Fruit fly (Drosophila melanogaster) whole organism, embryonic: ENCODE results near the gene CG17996.

Experiments
- Adf1 ChIP-seq: fragments of 200-800 bp; sonication (Bioruptor generic); IDR thresholded peaks from 2 replicates; pipeline ENCODE4 v1.3.6; 2022; ENCODE audit warnings: missing biosample characterization, missing genetic modification characterization
- Asciz ChIP-seq: fragments of 200-800 bp; sonication (Bioruptor generic); optimal IDR thresholded peaks from 2 replicates; lab custom pipeline; 2017; ENCODE audit warnings: missing biosample characterization, mild to moderate bottlenecking, missing genetic modification characterization, missing genetic modification reagents
- CG12769 ChIP-seq: fragments of 200-800 bp; sonication (Bioruptor generic); optimal IDR thresholded peaks from 2 replicates; lab custom pipeline; 2019; ENCODE audit warnings: missing biosample characterization, mild to moderate bottlenecking, missing genetic modification characterization, moderate library complexity
- CG13287 ChIP-seq: fragments of 200-800 bp; sonication (Bioruptor generic); IDR thresholded peaks from 2 replicates; pipeline ENCODE4 v1.3.6; 2022; ENCODE audit warnings: missing biosample characterization, missing genetic modification characterization; ENCODE audit not compliant: partially characterized antibody
- CG15601 ChIP-seq: fragments of 200-800 bp; sonication (Bioruptor generic); optimal IDR thresholded peaks from 3 replicates; lab custom pipeline; 2019; ENCODE audit warnings: missing biosample characterization, mild to moderate bottlenecking, missing genetic modification characterization, moderate library complexity
- CG16863 ChIP-seq: fragments of 200-800 bp; sonication (Bioruptor generic); optimal IDR thresholded peaks from 3 replicates; lab custom pipeline; 2016; ENCODE audit warnings: missing biosample characterization, missing genetic modification characterization
- CG17829 ChIP-seq: fragments of 200-800 bp; optimal IDR thresholded peaks from 2 replicates; lab custom pipeline; 2019; ENCODE audit warnings: missing biosample characterization, mild to moderate bottlenecking, missing genetic modification characterization, moderate library complexity
- CG2116 ChIP-seq: fragments of 200-800 bp; sonication (Bioruptor generic); optimal IDR thresholded peaks from 3 replicates; lab custom pipeline; 2018; ENCODE audit warnings: missing biosample characterization, mild to moderate bottlenecking, missing genetic modification characterization
- CG3847 ChIP-seq: fragments of 200-800 bp; sonication (Bioruptor generic); IDR thresholded peaks from 2 replicates; pipeline ENCODE4 v1.3.6; 2022; ENCODE audit warnings: missing biosample characterization, missing genetic modification characterization
- CG4282 ChIP-seq: fragments of 200-800 bp; sonication (Bioruptor generic); optimal IDR thresholded peaks from 2 replicates; lab custom pipeline; 2016; ENCODE audit warnings: missing biosample characterization, missing genetic modification characterization
- CG5180 ChIP-seq: fragments of 200-800 bp; sonication (Bioruptor generic); optimal IDR thresholded peaks from 3 replicates; lab custom pipeline; 2017; ENCODE audit warnings: missing biosample characterization, missing genetic modification characterization, mild to moderate bottlenecking, moderate library complexity, missing genetic modification reagents
- CG6175 ChIP-seq: fragments of 200-800 bp; sonication (Bioruptor generic); IDR thresholded peaks from 3 replicates; pipeline ENCODE4 v1.3.6; 2022; ENCODE audit warnings: missing biosample characterization, missing genetic modification characterization
- CG7556 ChIP-seq: fragments of 200-800 bp; sonication (Bioruptor generic); optimal IDR thresholded peaks from 2 replicates; lab custom pipeline; 2017; ENCODE audit warnings: missing biosample characterization, mild to moderate bottlenecking, missing genetic modification characterization
- CG7786 ChIP-seq: fragments of 200-800 bp; sonication (Bioruptor generic); optimal IDR thresholded peaks from 2 replicates; lab custom pipeline; 2016; ENCODE audit warnings: missing biosample characterization, missing genetic modification characterization
- CG8944 ChIP-seq: fragments of 200-800 bp; sonication (Bioruptor generic); optimal IDR thresholded peaks from 3 replicates; lab custom pipeline; 2016; ENCODE audit warnings: missing biosample characterization, missing genetic modification characterization
- CG9817 ChIP-seq: fragments of 200-800 bp; sonication (Bioruptor generic); optimal IDR thresholded peaks from 2 replicates; lab custom pipeline; 2018; ENCODE audit warnings: missing biosample characterization, mild to moderate bottlenecking, missing genetic modification characterization, moderate library complexity
- Camta ChIP-seq: fragments of 200-800 bp; sonication (Bioruptor generic); optimal IDR thresholded peaks from 2 replicates; lab custom pipeline; 2016; ENCODE audit warnings: missing biosample characterization, missing genetic modification characterization
- CrebB ChIP-seq: fragments of 200-800 bp; sonication (Bioruptor generic); optimal IDR thresholded peaks from 3 replicates; lab custom pipeline; 2018; ENCODE audit warnings: missing biosample characterization, mild to moderate bottlenecking, missing genetic modification characterization
- Dref ChIP-seq: fragments of 200-800 bp; sonication (Bioruptor generic); IDR thresholded peaks from 2 replicates; pipeline ENCODE4 v1.3.6; 2022; ENCODE audit warnings: missing biosample characterization, missing genetic modification characterization
- Fer1 ChIP-seq: fragments of 200-800 bp; sonication (Bioruptor generic); optimal IDR thresholded peaks from 2 replicates; lab custom pipeline; 2017; ENCODE audit warnings: missing biosample characterization, mild to moderate bottlenecking, missing genetic modification characterization
- Max ChIP-seq: fragments of 200-800 bp; sonication (Bioruptor generic); optimal IDR thresholded peaks from 2 replicates; lab custom pipeline; 2016; ENCODE audit warnings: missing biosample characterization, mild to moderate bottlenecking, missing genetic modification characterization
- Meics ChIP-seq: fragments of 200-800 bp; sonication (Bioruptor generic); optimal IDR thresholded peaks from 2 replicates; lab custom pipeline; 2017; ENCODE audit warnings: missing biosample characterization, mild to moderate bottlenecking, missing genetic modification characterization
- Nf-YA ChIP-seq: fragments of 200-800 bp; sonication (Bioruptor generic); IDR thresholded peaks from 2 replicates; pipeline ENCODE4 v1.3.6; 2022; ENCODE audit warnings: missing biosample characterization, missing genetic modification characterization
- NfI ChIP-seq: fragments of 200-800 bp; sonication (Bioruptor generic); optimal IDR thresholded peaks from 3 replicates; lab custom pipeline; 2018; ENCODE audit warnings: missing biosample characterization, mild to moderate bottlenecking, missing genetic modification characterization, moderate library complexity
- Ptx1 ChIP-seq: fragments of 200-800 bp; sonication (Bioruptor generic); IDR thresholded peaks from 2 replicates; pipeline ENCODE4 v1.3.6; 2022; ENCODE audit warnings: missing biosample characterization, missing genetic modification characterization
- Rfx ChIP-seq: fragments of 200-800 bp; sonication (Bioruptor generic); IDR thresholded peaks from 2 replicates; pipeline ENCODE4 v1.3.6; 2022; ENCODE audit warnings: missing biosample characterization, missing genetic modification characterization
- Scr ChIP-seq: fragments of 200-800 bp; sonication (Bioruptor generic); IDR thresholded peaks from 2 replicates; pipeline ENCODE4 v1.3.6; 2022; ENCODE audit warnings: missing biosample characterization, missing genetic modification characterization; ENCODE audit not compliant: partially characterized antibody
- Six4 ChIP-seq: fragments of 200-800 bp; sonication (Bioruptor generic); optimal IDR thresholded peaks from 2 replicates; lab custom pipeline; 2016; ENCODE audit warnings: missing biosample characterization, missing genetic modification characterization
- Tbp ChIP-seq: fragments of >200 bp; optimal IDR thresholded peaks from 2 replicates; lab custom pipeline; 2018; ENCODE audit warnings: missing biosample characterization, missing genetic modification characterization
- Xbp1 ChIP-seq: fragments of 200-800 bp; sonication (Bioruptor generic); optimal IDR thresholded peaks from 3 replicates; lab custom pipeline; 2016; ENCODE audit warnings: missing biosample characterization, mild to moderate bottlenecking, missing genetic modification characterization
- bigmax ChIP-seq: fragments of 200-800 bp; sonication (Bioruptor generic); optimal IDR thresholded peaks from 2 replicates; lab custom pipeline; 2018; ENCODE audit warnings: missing biosample characterization, mild to moderate bottlenecking, missing genetic modification characterization
- danr ChIP-seq: fragments of 200-800 bp; sonication (Bioruptor generic); IDR thresholded peaks from 2 replicates; pipeline ENCODE4 v1.3.6; 2022; ENCODE audit warnings: missing biosample characterization, missing genetic modification characterization
- dimm ChIP-seq: fragments of 200-800 bp; sonication (Bioruptor generic); IDR thresholded peaks from 2 replicates; pipeline ENCODE4 v1.3.6; 2022; ENCODE audit warnings: missing biosample characterization, missing genetic modification characterization
- dmrt99B ChIP-seq: fragments of 200-800 bp; sonication (Bioruptor generic); optimal IDR thresholded peaks from 2 replicates; lab custom pipeline; 2018; ENCODE audit warnings: missing biosample characterization, mild to moderate bottlenecking, missing genetic modification characterization, moderate library complexity
- eve ChIP-seq, 2 experiments: fragments of >200 bp; optimal IDR thresholded peaks; 2 replicates each; lab custom pipeline; 2017; ENCODE audit warnings: missing biosample characterization in 2 of 2, missing genetic modification characterization in 2 of 2
- gcm ChIP-seq: fragments of 200-800 bp; sonication (Bioruptor generic); optimal IDR thresholded peaks from 2 replicates; lab custom pipeline; 2019; ENCODE audit warnings: missing biosample characterization, mild to moderate bottlenecking, missing genetic modification characterization, moderate library complexity
- gfzf ChIP-seq: fragments of 200-800 bp; sonication (Bioruptor generic); optimal IDR thresholded peaks from 2 replicates; lab custom pipeline; 2016; ENCODE audit warnings: missing biosample characterization, mild to moderate bottlenecking, missing genetic modification characterization, moderate library complexity
- h ChIP-seq: fragments of >200 bp; optimal IDR thresholded peaks from 2 replicates; lab custom pipeline; 2017
- lmd ChIP-seq: fragments of 200-800 bp; sonication (Bioruptor generic); IDR thresholded peaks from 2 replicates; pipeline ENCODE4 v1.3.6; 2022; ENCODE audit warnings: missing biosample characterization, missing genetic modification characterization
- nerfin-2 ChIP-seq: fragments of 200-800 bp; sonication (Bioruptor generic); IDR thresholded peaks from 2 replicates; pipeline ENCODE4 v1.3.6; 2022; ENCODE audit warnings: missing biosample characterization, missing genetic modification characterization; ENCODE audit not compliant: partially characterized antibody
- p53 ChIP-seq: fragments of 200-800 bp; sonication (Bioruptor generic); optimal IDR thresholded peaks from 2 replicates; lab custom pipeline; 2016; ENCODE audit warnings: missing biosample characterization, missing genetic modification characterization
- pho ChIP-seq: fragments of 200-800 bp; sonication (Bioruptor generic); optimal IDR thresholded peaks from 2 replicates; lab custom pipeline; 2016; ENCODE audit warnings: missing biosample characterization, missing genetic modification characterization
- run ChIP-seq: fragments of 200-800 bp; sonication (Bioruptor generic); optimal IDR thresholded peaks from 3 replicates; lab custom pipeline; 2018; ENCODE audit warnings: missing biosample characterization, mild to moderate bottlenecking, missing genetic modification characterization
- unc-4 ChIP-seq: fragments of 200-800 bp; sonication (Bioruptor generic); IDR thresholded peaks from 2 replicates; pipeline ENCODE4 v1.3.6; 2022; ENCODE audit warnings: missing biosample characterization, missing genetic modification characterization; ENCODE audit not compliant: partially characterized antibody
- wek ChIP-seq: fragments of 200-800 bp; sonication (Bioruptor generic); optimal IDR thresholded peaks from 3 replicates; lab custom pipeline; 2018; ENCODE audit warnings: missing biosample characterization, mild to moderate bottlenecking, missing genetic modification characterization, moderate library complexity
- wor ChIP-seq: fragments of 200-800 bp; sonication (Bioruptor generic); IDR thresholded peaks from 2 replicates; pipeline ENCODE4 v1.3.6; 2022; ENCODE audit warnings: missing biosample characterization, missing genetic modification characterization
- yki ChIP-seq: fragments of >200 bp; optimal IDR thresholded peaks from 3 replicates; lab custom pipeline; 2018
- zf30C ChIP-seq: fragments of 200-800 bp; sonication (Bioruptor generic); optimal IDR thresholded peaks from 3 replicates; lab custom pipeline; 2018; ENCODE audit warnings: missing biosample characterization, mild to moderate bottlenecking, missing genetic modification characterization
- zfh1 ChIP-seq: fragments of 200-800 bp; sonication (Bioruptor generic); IDR thresholded peaks from 3 replicates; pipeline ENCODE4 v1.3.6; 2022; ENCODE audit warnings: missing biosample characterization, missing genetic modification characterization

CG17996 gene

dm6 chr2L:16720707-16721700 lies 9.8 kb downstream of the CG17996 start (continued):
- peak; percentile 95 for TF ChIP-seq Asciz (GFP tag; lab: Kevin White, UChicago)
- TF ChIP-seq Dref (GFP tag; lab: Robert Waterston, UW), result no peak
- peak; percentile 91 for TF ChIP-seq CG3847
- TF ChIP-seq Tbp (GFP tag; lab: Kevin White, UChicago), result no peak
- TF ChIP-seq gcm, result peak; percentile 86
- no peak for TF ChIP-seq Scr (GFP tag; lab: Robert Waterston, UW)
- TF ChIP-seq bigmax, result no peak
- peak; percentile 97 for TF ChIP-seq Ptx1 (GFP tag; lab: Robert Waterston, UW)
- peak; percentile 65 for TF ChIP-seq zf30C (GFP tag; lab: Kevin White, UChicago)
- TF ChIP-seq Six4 (GFP tag; lab: Kevin White, UChicago), result peak; percentile 91
- peak; percentile 85 for TF ChIP-seq CG6175
- TF ChIP-seq Nf-YA (GFP tag; lab: Robert Waterston, UW), result peak; percentile 89
- TF ChIP-seq lmd (GFP tag; lab: Robert Waterston, UW), result peak; percentile 90
- peak; percentile 57 for TF ChIP-seq CrebB (tag; lab: Kevin White, UChicago)
- TF ChIP-seq Xbp1, result peak; percentile 96
- peak; percentile 91 for TF ChIP-seq run (tag; lab: Kevin White, UChicago)
- no peak for TF ChIP-seq nerfin-2 (GFP tag; lab: Robert Waterston, UW)
- TF ChIP-seq CG7786 (GFP tag; lab: Kevin White, UChicago), result peak; percentile 51
- TF ChIP-seq NfI (GFP tag; lab: Kevin White, UChicago), result peak; percentile 81
- peak; percentile 79 for TF ChIP-seq pho (GFP tag; lab: Kevin White, UChicago)
- peak; percentile 41 for TF ChIP-seq wek (GFP tag; lab: Kevin White, UChicago)
- peak; percentile 72 for TF ChIP-seq Camta
- peak; percentile 92 for TF ChIP-seq Max (GFP tag; lab: Kevin White, UChicago)
- peak; percentile 82 for TF ChIP-seq CG5180 (GFP tag; lab: Kevin White, UChicago)
- peak; percentile 96 for TF ChIP-seq CG17829 (tag; lab: Kevin White, UChicago)
- TF ChIP-seq p53, result peak; percentile 37
- TF ChIP-seq CG7556 (GFP tag; lab: Kevin White, UChicago), result peak; percentile 91
- TF ChIP-seq Fer1 (GFP tag; lab: Kevin White, UChicago), result peak; percentile 91
- TF ChIP-seq danr (GFP tag; lab: Robert Waterston, UW), result peak; percentile 81
- TF ChIP-seq CG8944 (GFP tag; lab: Kevin White, UChicago), result peak; percentile 52
- TF ChIP-seq CG15601 (tag; lab: Kevin White, UChicago), result peak; percentile 93
- TF ChIP-seq CG2116 (GFP tag; lab: Kevin White, UChicago), result peak; percentile 64
- TF ChIP-seq Rfx (GFP tag; lab: Robert Waterston, UW), result peak; percentile 94
- peak; percentile 85 for TF ChIP-seq CG16863 (GFP tag; lab: Kevin White, UChicago)
- TF ChIP-seq gfzf (GFP tag; lab: Kevin White, UChicago), result no peak
- no peak for TF ChIP-seq yki (lab: Kevin White, UChicago)
- peak; percentile 91 for TF ChIP-seq Meics (GFP tag; lab: Kevin White, UChicago)
- TF ChIP-seq h (lab: Kevin White, UChicago), result no peak
- peak; percentile 67 for TF ChIP-seq Adf1 (GFP tag; lab: Robert Waterston, UW)
- TF ChIP-seq CG9817 (tag; lab: Kevin White, UChicago), result peak; percentile 87
- peak; percentile 96 for TF ChIP-seq dmrt99B (tag; lab: Kevin White, UChicago)
- TF ChIP-seq CG4282 (GFP tag; lab: Kevin White, UChicago), result peak; percentile 17
- peak; percentile 97 for TF ChIP-seq zfh1
- peak in 1 of 2 experiments; percentile 97 for TF ChIP-seq eve (GFP tag; optimal IDR thresholded peaks at IDR 0.05; lab: Kevin White, UChicago)
- TF ChIP-seq wor, result peak; percentile 90
- TF ChIP-seq unc-4 (GFP tag; lab: Robert Waterston, UW), result no peak
- peak; percentile 92 for TF ChIP-seq dimm (GFP tag; lab: Robert Waterston, UW)
- no peak for TF ChIP-seq CG13287 (GFP tag; lab: Robert Waterston, UW)
- TF ChIP-seq CG12769 (tag; lab: Kevin White, UChicago), result peak; percentile 67
